Fruit fly (Drosophila melanogaster) whole organism, embryonic: ENCODE measurements around the gene Prat.

Source experiments
- Antp ChIP-seq: fragments of 200-800 bp; sonication (Bioruptor generic); optimal IDR thresholded peaks from 3 replicates; lab custom pipeline; 2016; ENCODE audit warnings: missing biosample characterization, missing genetic modification characterization
- CG13424 ChIP-seq: fragments of 200-800 bp; sonication (Bioruptor generic); optimal IDR thresholded peaks from 2 replicates; lab custom pipeline; 2019; ENCODE audit warnings: missing biosample characterization, mild to moderate bottlenecking, missing genetic modification characterization, moderate library complexity
- CG13775 ChIP-seq: fragments of 200-800 bp; sonication (Bioruptor generic); optimal IDR thresholded peaks from 3 replicates; lab custom pipeline; 2017; ENCODE audit warnings: missing biosample characterization, mild to moderate bottlenecking, missing genetic modification characterization
- CG14710 ChIP-seq: fragments of 200-800 bp; sonication (Bioruptor generic); optimal IDR thresholded peaks from 3 replicates; lab custom pipeline; 2019; ENCODE audit warnings: missing biosample characterization, mild to moderate bottlenecking, missing genetic modification characterization, moderate library complexity
- CG16813 ChIP-seq: fragments of 200-800 bp; sonication (Bioruptor generic); IDR thresholded peaks from 3 replicates; pipeline ENCODE4 v1.3.6; 2022; ENCODE audit warnings: missing biosample characterization, missing genetic modification characterization; ENCODE audit not compliant: partially characterized antibody
- CG17829 ChIP-seq: fragments of 200-800 bp; optimal IDR thresholded peaks from 2 replicates; lab custom pipeline; 2019; ENCODE audit warnings: missing biosample characterization, mild to moderate bottlenecking, missing genetic modification characterization, moderate library complexity
- CG18476 ChIP-seq: fragments of 200-800 bp; sonication (Bioruptor generic); optimal IDR thresholded peaks from 2 replicates; lab custom pipeline; 2016; ENCODE audit warnings: missing biosample characterization, mild to moderate bottlenecking, missing genetic modification characterization
- CG18764 ChIP-seq: fragments of 200-800 bp; sonication (Bioruptor generic); optimal IDR thresholded peaks from 3 replicates; lab custom pipeline; 2016; ENCODE audit warnings: missing biosample characterization, missing genetic modification characterization
- CG2199 ChIP-seq: fragments of 200-800 bp; sonication (Bioruptor generic); IDR thresholded peaks from 3 replicates; pipeline ENCODE4 v1.3.6; 2022; ENCODE audit warnings: missing biosample characterization, missing genetic modification characterization
- CG2202 ChIP-seq: fragments of 200-800 bp; sonication (Bioruptor generic); optimal IDR thresholded peaks from 2 replicates; lab custom pipeline; 2018; ENCODE audit warnings: missing biosample characterization, mild to moderate bottlenecking, missing genetic modification characterization
- CG7745 ChIP-seq: fragments of 200-800 bp; sonication (Bioruptor generic); optimal IDR thresholded peaks from 2 replicates; lab custom pipeline; 2018; ENCODE audit warnings: missing biosample characterization, mild to moderate bottlenecking, missing genetic modification characterization, moderate library complexity
- CG7963 ChIP-seq: fragments of 200-800 bp; sonication (Bioruptor generic); IDR thresholded peaks from 3 replicates; pipeline ENCODE4 v1.3.6; 2022; ENCODE audit warnings: missing biosample characterization, missing genetic modification characterization; ENCODE audit not compliant: partially characterized antibody
- Doc2 ChIP-seq: fragments of 200-800 bp; sonication (Bioruptor generic); IDR thresholded peaks from 2 replicates; pipeline ENCODE4 v1.3.6; 2022; ENCODE audit warnings: missing biosample characterization, missing genetic modification characterization
- Drgx ChIP-seq: fragments of 200-800 bp; sonication (Bioruptor generic); IDR thresholded peaks from 2 replicates; pipeline ENCODE4 v1.3.6; 2022; ENCODE audit warnings: missing biosample characterization, missing genetic modification characterization
- Ets65A ChIP-seq: fragments of 200-800 bp; sonication (Bioruptor generic); peaks from one replicate; lab custom pipeline; 2016; ENCODE audit warnings: missing biosample characterization, missing genetic modification characterization
- Hmr ChIP-seq: fragments of 200-800 bp; sonication (Bioruptor generic); optimal IDR thresholded peaks from 3 replicates; lab custom pipeline; 2017; ENCODE audit warnings: mild to moderate bottlenecking, missing biosample characterization, missing genetic modification reagents, missing genetic modification characterization
- Hr78 ChIP-seq, 2 experiments: fragments of 200-800 bp in 1 of 2; fragments of >200 bp in 1 of 2; sonication (Bioruptor generic) in 1 of 2; optimal IDR thresholded peaks; 2 replicates each; lab custom pipeline; 2017 to 2019; ENCODE audit warnings: missing biosample characterization in 2 of 2, missing genetic modification characterization in 2 of 2, mild to moderate bottlenecking in 1 of 2, moderate library complexity in 1 of 2
- Nf-YB ChIP-seq: fragments of 200-800 bp; sonication (Bioruptor generic); optimal IDR thresholded peaks from 3 replicates; lab custom pipeline; 2019; ENCODE audit warnings: missing biosample characterization, mild to moderate bottlenecking, missing genetic modification characterization, moderate library complexity
- Spps ChIP-seq: fragments of 200-800 bp; sonication (Bioruptor generic); optimal IDR thresholded peaks from 2 replicates; lab custom pipeline; 2018; ENCODE audit warnings: missing biosample characterization, mild to moderate bottlenecking, missing genetic modification characterization
- Sry-β ChIP-seq: fragments of 200-800 bp; sonication (Bioruptor generic); optimal IDR thresholded peaks from 2 replicates; lab custom pipeline; 2018; ENCODE audit warnings: missing biosample characterization, mild to moderate bottlenecking, missing genetic modification characterization, moderate library complexity
- TFAM ChIP-seq: fragments of 200-800 bp; sonication (Bioruptor generic); optimal IDR thresholded peaks from 2 replicates; lab custom pipeline; 2017; ENCODE audit warnings: missing biosample characterization, missing genetic modification characterization, inconsistent platforms
- Trl ChIP-seq, 3 experiments: fragments of >200 bp in 2 of 3; fragments of 200-800 bp in 1 of 3; sonication (Bioruptor generic) in 1 of 3; optimal IDR thresholded peaks; 2 replicates in 1 of 3; 3 replicates in 2 of 3; lab custom pipeline; 2016 to 2017; ENCODE audit warnings: missing biosample characterization in 1 of 3, missing genetic modification characterization in 1 of 3
- ara ChIP-seq: fragments of 200-800 bp; sonication (Bioruptor generic); IDR thresholded peaks from 2 replicates; pipeline ENCODE4 v1.3.6; 2022; ENCODE audit warnings: missing biosample characterization, missing genetic modification characterization
- bcd ChIP-seq: fragments of 200-800 bp; sonication (Bioruptor generic); optimal IDR thresholded peaks from 2 replicates; lab custom pipeline; 2017; ENCODE audit warnings: missing biosample characterization, mild to moderate bottlenecking, missing genetic modification characterization
- cad ChIP-seq: fragments of >200 bp; optimal IDR thresholded peaks from 2 replicates; lab custom pipeline; 2017; ENCODE audit warnings: missing biosample characterization, missing genetic modification characterization
- cg ChIP-seq: fragments of 200-800 bp; sonication (Bioruptor generic); optimal IDR thresholded peaks from 3 replicates; lab custom pipeline; 2019; ENCODE audit warnings: missing biosample characterization, mild to moderate bottlenecking, missing genetic modification characterization, moderate library complexity
- chm ChIP-seq: fragments of 200-800 bp; sonication (Bioruptor generic); IDR thresholded peaks from 2 replicates; pipeline ENCODE4 v1.3.6; 2022; ENCODE audit warnings: missing biosample characterization, missing genetic modification characterization
- crp ChIP-seq, 2 experiments: fragments of 200-800 bp; sonication (Bioruptor generic); optimal IDR thresholded peaks; 2 replicates in 1 of 2; 3 replicates in 1 of 2; lab custom pipeline; 2017; ENCODE audit warnings: missing biosample characterization in 2 of 2, missing genetic modification characterization in 2 of 2, mild to moderate bottlenecking in 1 of 2, moderate library complexity in 1 of 2
- eve ChIP-seq, 2 experiments: fragments of >200 bp; optimal IDR thresholded peaks; 2 replicates each; lab custom pipeline; 2017; ENCODE audit warnings: missing biosample characterization in 2 of 2, missing genetic modification characterization in 2 of 2
- exex ChIP-seq: fragments of 200-800 bp; sonication (Bioruptor generic); optimal IDR thresholded peaks from 4 replicates; lab custom pipeline; 2018; ENCODE audit warnings: missing biosample characterization, mild to moderate bottlenecking, missing genetic modification characterization, moderate library complexity
- fd3F ChIP-seq: fragments of 200-800 bp; sonication (Bioruptor generic); optimal IDR thresholded peaks from 2 replicates; lab custom pipeline; 2018; ENCODE audit warnings: missing biosample characterization, mild to moderate bottlenecking, missing genetic modification characterization, moderate library complexity
- fd96Cb ChIP-seq: fragments of 200-800 bp; sonication (Bioruptor generic); optimal IDR thresholded peaks from 2 replicates; lab custom pipeline; 2018; ENCODE audit warnings: missing biosample characterization, mild to moderate bottlenecking, missing genetic modification characterization, moderate library complexity
- gem ChIP-seq: fragments of 200-800 bp; sonication (Bioruptor generic); optimal IDR thresholded peaks from 2 replicates; lab custom pipeline; 2019; ENCODE audit warnings: missing biosample characterization, mild to moderate bottlenecking, missing genetic modification characterization, moderate library complexity
- lbe ChIP-seq: fragments of 200-800 bp; sonication (Bioruptor generic); optimal IDR thresholded peaks from 2 replicates; lab custom pipeline; 2016; ENCODE audit warnings: missing biosample characterization, mild to moderate bottlenecking, missing genetic modification characterization
- nerfin-1 ChIP-seq: fragments of 200-800 bp; sonication (Bioruptor generic); optimal IDR thresholded peaks from 3 replicates; lab custom pipeline; 2019; ENCODE audit warnings: missing biosample characterization, mild to moderate bottlenecking, missing genetic modification characterization, moderate library complexity
- nerfin-2 ChIP-seq: fragments of 200-800 bp; sonication (Bioruptor generic); IDR thresholded peaks from 2 replicates; pipeline ENCODE4 v1.3.6; 2022; ENCODE audit warnings: missing biosample characterization, missing genetic modification characterization; ENCODE audit not compliant: partially characterized antibody
- sens ChIP-seq: fragments of 200-800 bp; sonication (Bioruptor generic); peaks from one replicate; lab custom pipeline; 2016; ENCODE audit warnings: missing biosample characterization, missing genetic modification characterization
- sisA ChIP-seq: fragments of 200-800 bp; sonication (Bioruptor generic); IDR thresholded peaks from 2 replicates; pipeline ENCODE4 v1.3.6; 2022; ENCODE audit warnings: missing biosample characterization, missing genetic modification characterization
- tna ChIP-seq: fragments of 200-800 bp; sonication (Bioruptor generic); IDR thresholded peaks from 2 replicates; pipeline ENCODE4 v1.3.6; 2022; ENCODE audit warnings: missing biosample characterization, missing genetic modification characterization; ENCODE audit not compliant: partially characterized antibody
- twi ChIP-seq: fragments of 200-800 bp; optimal IDR thresholded peaks from 2 replicates; lab custom pipeline; 2019; ENCODE audit warnings: missing biosample characterization, mild to moderate bottlenecking, missing genetic modification characterization, moderate library complexity

Prat gene

dm6 chr3R:7961348-7961747 lies 49.8 kb upstream of the Prat start:
- TF ChIP-seq Hr78 (GFP tag; optimal IDR thresholded peaks at IDR 0.05; lab: Kevin White, UChicago) (no peak), Nf-YB (peak; percentile 69)
- TF ChIP-seq, all 482 proteins: peak for 1

dm6 chr3R:7957008-7957407 lies 45.4 kb upstream of the Prat start:
- TF ChIP-seq chm (GFP tag; lab: Robert Waterston, UW) (no peak), Antp (GFP tag; lab: Kevin White, UChicago) (no peak), ara (GFP tag; lab: Robert Waterston, UW) (no peak), lbe (GFP tag; lab: Kevin White, UChicago) (no peak), CG18764 (GFP tag; lab: Kevin White, UChicago) (no peak), nerfin-2 (no peak), TFAM (no peak), Sry-β (no peak), CG2202 (tag; lab: Kevin White, UChicago) (no peak), CG7963 (GFP tag; lab: Robert Waterston, UW) (no peak), CG18476 (no peak), fd96Cb (no peak), bcd (GFP tag; lab: Kevin White, UChicago) (no peak), Spps (tag; lab: Kevin White, UChicago) (no peak)
- TF ChIP-seq, all 482 proteins: peak for 0

dm6 chr3R:7954477-7954876 lies 42.9 kb upstream of the Prat start:
- TF ChIP-seq crp (GFP tag; optimal IDR thresholded peaks at IDR 0.05; lab: Kevin White, UChicago) = no peak
- no peak for TF ChIP-seq sisA (GFP tag; lab: Robert Waterston, UW)
- TF ChIP-seq sens = peak; percentile 26
- TF ChIP-seq cad (GFP tag; lab: Kevin White, UChicago) = peak; percentile 23

dm6 chr3R:7953041-7953788 lies 41.6 kb upstream of the Prat start:
- TF ChIP-seq Hmr (GFP tag; lab: Kevin White, UChicago) (no peak), sens (peak; percentile 23), gem (tag; lab: Kevin White, UChicago) (peak; percentile 19)

dm6 chr3R:7950147-7950546 lies 38.6 kb upstream of the Prat start:
- TF ChIP-seq exex (tag; lab: Kevin White, UChicago) (no peak), eve (GFP tag; optimal IDR thresholded peaks at IDR 0.05; lab: Kevin White, UChicago) (no peak), Ets65A (GFP tag; lab: Kevin White, UChicago) (peak; percentile 65)

- TF ChIP-seq tna (GFP tag; lab: Robert Waterston, UW) (no peak), Nf-YB (peak; percentile 49), CG16813 (GFP tag; lab: Robert Waterston, UW) (no peak), Trl (optimal IDR thresholded peaks at IDR 0.05; lab: Kevin White, UChicago) (peak in 1 of 2 experiments; percentile 25), Trl (GFP tag; optimal IDR thresholded peaks at IDR 0.05; lab: Kevin White, UChicago) (no peak), Doc2 (no peak), CG17829 (no peak), CG13424 (no peak), CG2199 (peak; percentile 22; the same call in 1 of the 3 replicates), CG14710 (tag; lab: Kevin White, UChicago) (no peak), twi (tag; lab: Kevin White, UChicago) (peak; percentile 20), Drgx (GFP tag; lab: Robert Waterston, UW) (peak; percentile 57; the same call in 1 of the 2 replicates), CG7745 (tag; lab: Kevin White, UChicago) (no peak), CG13775 (GFP tag; lab: Kevin White, UChicago) (no peak), fd3F (GFP tag; lab: Kevin White, UChicago) (no peak), cg (GFP tag; lab: Kevin White, UChicago) (peak; percentile 13), nerfin-1 (tag; lab: Kevin White, UChicago) (no peak)
Observed at dm6 chr3R:7947349-7947748, 35.8 kb upstream of the Prat start.
